Worm (Caenorhabditis elegans) whole organism, L2 larva: ENCODE data around the gene C02E7.10.

Source experiments
- alr-1 ChIP-seq: fragments of 150-350 bp; optimal IDR thresholded peaks from 2 replicates; lab custom pipeline; 2014; ENCODE audit warnings: missing biosample characterization, missing genetic modification characterization
- ama-1 ChIP-seq: fragments of 150-350 bp; optimal IDR thresholded peaks from 2 replicates; lab custom pipeline; 2018; ENCODE audit warnings: inconsistent platforms
- blmp-1 ChIP-seq: sonication (generic microtip); optimal IDR thresholded peaks from 2 replicates; lab custom pipeline; 2017; ENCODE audit warnings: missing genetic modification characterization, mild to moderate bottlenecking, missing compliant biosample characterization, antibody characterized with exemption, moderate library complexity; ENCODE audit not compliant: insufficient read depth
- egl-27 ChIP-seq: sonication (generic microtip); optimal IDR thresholded peaks from 3 replicates; lab custom pipeline; 2017; ENCODE audit warnings: missing biosample characterization, missing genetic modification reagents, missing genetic modification characterization
- nhr-237 ChIP-seq: fragments of 150-350 bp; optimal IDR thresholded peaks from 2 replicates; lab custom pipeline; 2014; ENCODE audit warnings: missing biosample characterization, missing genetic modification characterization
- nhr-77 ChIP-seq: fragments of 150-350 bp; optimal IDR thresholded peaks from 2 replicates; lab custom pipeline; 2014; ENCODE audit warnings: missing biosample characterization, missing genetic modification characterization
- snpc-4 ChIP-seq: fragments of 150-350 bp; optimal IDR thresholded peaks from 2 replicates; lab custom pipeline; 2014; ENCODE audit warnings: missing biosample characterization, missing genetic modification characterization
- unc-55 ChIP-seq: fragments of 150-350 bp; sonication (generic microtip); optimal IDR thresholded peaks from 3 replicates; lab custom pipeline; 2014; ENCODE audit warnings: missing biosample characterization, missing genetic modification reagents, missing genetic modification characterization
- unc-62 ChIP-seq: fragments of 150-350 bp; optimal IDR thresholded peaks from 2 replicates; lab custom pipeline; 2014; ENCODE audit warnings: missing biosample characterization, missing genetic modification reagents, missing genetic modification characterization

DNA sequence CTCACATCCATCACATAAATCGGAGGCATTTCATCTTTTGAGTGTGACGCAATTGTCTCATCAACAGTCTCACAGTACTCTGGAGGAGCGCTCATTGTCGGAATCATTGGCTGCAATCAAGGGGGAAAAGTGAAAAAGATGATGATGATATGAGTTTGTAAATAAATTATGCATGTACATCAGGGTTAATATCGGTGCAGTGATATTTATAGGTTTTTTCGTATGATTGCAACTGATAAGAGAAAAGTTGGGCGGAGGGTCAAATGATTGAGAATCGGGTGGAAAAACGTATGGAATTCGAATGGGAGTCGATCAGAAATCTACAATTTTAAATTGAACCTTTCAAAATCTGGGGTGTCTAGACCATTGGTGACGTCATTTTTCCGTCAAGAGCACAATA, 18.0 kb downstream of the C02E7.10 start, which contains the start of gene H23N18.6:
- no peak for TF ChIP-seq egl-27
- TF ChIP-seq blmp-1 (tag; lab: Kevin White, UChicago), result no peak
- no peak for TF ChIP-seq unc-55 (GFP tag; lab: Kevin White, UChicago)
- TF ChIP-seq snpc-4, result no peak
- no peak for TF ChIP-seq unc-62
- TF ChIP-seq ama-1, result no peak
- TF ChIP-seq alr-1, result no peak
- TF ChIP-seq nhr-237, result no peak
- TF ChIP-seq nhr-77 (tag; lab: Kevin White, UChicago), result no peak
